Fruit fly (Drosophila melanogaster) whole organism, embryonic: Measurements from ENCODE around the gene CG32440.

Source experiments
- CG12391 ChIP-seq: fragments of 200-800 bp; sonication (Bioruptor generic); optimal IDR thresholded peaks from 3 replicates; lab custom pipeline; 2018; ENCODE audit warnings: missing biosample characterization, mild to moderate bottlenecking, missing genetic modification characterization, moderate library complexity
- CG2712 ChIP-seq: fragments of 200-800 bp; optimal IDR thresholded peaks from 3 replicates; lab custom pipeline; 2019; ENCODE audit warnings: missing biosample characterization, mild to moderate bottlenecking, missing genetic modification characterization, moderate library complexity
- CG8478 ChIP-seq: fragments of >200 bp; optimal IDR thresholded peaks from 2 replicates; lab custom pipeline; 2018
- Hr78 ChIP-seq, 2 experiments: fragments of 200-800 bp in 1 of 2; fragments of >200 bp in 1 of 2; sonication (Bioruptor generic) in 1 of 2; optimal IDR thresholded peaks; 2 replicates each; lab custom pipeline; 2017 to 2019; ENCODE audit warnings: missing biosample characterization in 2 of 2, missing genetic modification characterization in 2 of 2, mild to moderate bottlenecking in 1 of 2, moderate library complexity in 1 of 2

dm6 chr3L:21363926-21364537 is 4.1 kb downstream of the CG32440 start:
- TF ChIP-seq CG12391 (tag; lab: Kevin White, UChicago) = no peak
- no peak for TF ChIP-seq Hr78 (GFP tag; optimal IDR thresholded peaks at IDR 0.05; lab: Kevin White, UChicago)
- no peak for TF ChIP-seq CG2712 (tag; lab: Kevin White, UChicago)
- TF ChIP-seq CG8478 (lab: Kevin White, UChicago) = no peak
